Worm (Caenorhabditis elegans) whole organism, L4 larva: ENCODE data around the gene ZK402.2.
A peak's percentile ranks its signal among the peaks of the same experiment; 100 is the strongest.

Experiments used
- F10B5.3 ChIP-seq: sonication (generic microtip); optimal IDR thresholded peaks from 2 replicates; lab custom pipeline; 2016; ENCODE audit warnings: mild to moderate bottlenecking, missing genetic modification characterization, missing compliant biosample characterization
- F26F4.8 ChIP-seq: fragments of 200-800 bp; sonication (Bioruptor generic); conservative IDR thresholded peaks from 2 replicates; pipeline ENCODE4 v1.3.6; 2022; ENCODE audit warnings: missing genetic modification characterization, missing compliant biosample characterization
- R02D3.7 ChIP-seq: fragments of 150-350 bp; sonication (generic microtip); optimal IDR thresholded peaks from 3 replicates; lab custom pipeline; 2014; ENCODE audit warnings: missing biosample characterization, missing genetic modification characterization
- ZK337.2 ChIP-seq: fragments of 200-800 bp; sonication (Bioruptor generic); IDR thresholded peaks from 2 replicates; pipeline ENCODE4 v1.3.6; 2022; ENCODE audit warnings: missing genetic modification reagents, missing genetic modification characterization, missing compliant biosample characterization
- arid-1 ChIP-seq: fragments of 200-800 bp; sonication (Bioruptor generic); conservative IDR thresholded peaks from 2 replicates; pipeline ENCODE4 v1.3.6; 2022; ENCODE audit warnings: missing genetic modification reagents, missing genetic modification characterization, missing compliant biosample characterization
- ceh-32 ChIP-seq: sonication (generic microtip); optimal IDR thresholded peaks from 2 replicates; lab custom pipeline; 2016; ENCODE audit warnings: mild to moderate bottlenecking, missing genetic modification characterization, missing compliant biosample characterization; ENCODE audit not compliant: poor library complexity
- ces-1 ChIP-seq: fragments of 150-350 bp; sonication (generic microtip); optimal IDR thresholded peaks from 4 replicates; lab custom pipeline; 2014; ENCODE audit warnings: missing biosample characterization, missing genetic modification reagents, missing genetic modification characterization
- ctbp-1 ChIP-seq: fragments of 200-800 bp; sonication (Bioruptor generic); IDR thresholded peaks from 2 replicates; pipeline ENCODE4 v1.3.6; 2022; ENCODE audit warnings: missing genetic modification reagents, missing genetic modification characterization, missing compliant biosample characterization
- daf-19 ChIP-seq: fragments of 200-800 bp; sonication (Bioruptor generic); conservative IDR thresholded peaks from 2 replicates; pipeline ENCODE4 v1.3.6; 2022; ENCODE audit warnings: missing genetic modification characterization, missing compliant biosample characterization
- dmd-9 ChIP-seq: fragments of 200-800 bp; sonication (Bioruptor generic); IDR thresholded peaks from 2 replicates; pipeline ENCODE4 v1.3.6; 2022; ENCODE audit warnings: missing genetic modification reagents, missing genetic modification characterization, missing compliant biosample characterization
- dve-1 ChIP-seq: sonication (generic microtip); optimal IDR thresholded peaks from 2 replicates; lab custom pipeline; 2017; ENCODE audit warnings: antibody characterized with exemption, mild to moderate bottlenecking, missing genetic modification characterization, missing compliant biosample characterization; ENCODE audit not compliant: insufficient read depth
- egl-27 ChIP-seq: sonication (generic microtip); optimal IDR thresholded peaks from 3 replicates; lab custom pipeline; 2017; ENCODE audit warnings: missing biosample characterization, missing genetic modification reagents, missing genetic modification characterization
- egl-43 ChIP-seq: fragments of 200-800 bp; sonication (Bioruptor generic); IDR thresholded peaks from 2 replicates; pipeline ENCODE4 v1.3.6; 2022; ENCODE audit warnings: missing genetic modification reagents, missing genetic modification characterization, missing compliant biosample characterization
- fkh-10 ChIP-seq: fragments of 150-350 bp; optimal IDR thresholded peaks from 2 replicates; lab custom pipeline; 2014; ENCODE audit warnings: missing biosample characterization, missing genetic modification reagents, missing genetic modification characterization
- fos-1 ChIP-seq: fragments of 150-350 bp; optimal IDR thresholded peaks from 2 replicates; lab custom pipeline; 2014; ENCODE audit warnings: missing biosample characterization, missing genetic modification characterization
- hlh-11 ChIP-seq: fragments of 200-800 bp; sonication (Bioruptor generic); optimal IDR thresholded peaks from 2 replicates; lab custom pipeline; 2018; ENCODE audit warnings: mild to moderate bottlenecking, missing genetic modification characterization, missing compliant biosample characterization
- jun-1 ChIP-seq: fragments of 150-350 bp; optimal IDR thresholded peaks from 2 replicates; lab custom pipeline; 2014; ENCODE audit warnings: missing biosample characterization, missing genetic modification reagents, missing genetic modification characterization
- lin-15B ChIP-seq: fragments of 150-350 bp; sonication (generic microtip); optimal IDR thresholded peaks from 3 replicates; lab custom pipeline; 2014; ENCODE audit warnings: missing biosample characterization, missing genetic modification characterization
- lin-29 ChIP-seq: fragments of 200-800 bp; sonication (Bioruptor generic); IDR thresholded peaks from 2 replicates; pipeline ENCODE4 v1.3.6; 2022; ENCODE audit warnings: missing genetic modification reagents, missing genetic modification characterization, missing compliant biosample characterization
- lsy-2 ChIP-seq, 2 experiments: fragments of 150-350 bp in 1 of 2; sonication (generic microtip) in 1 of 2; optimal IDR thresholded peaks; 2 replicates each; lab custom pipeline; 2014 to 2017; ENCODE audit warnings: missing biosample characterization in 2 of 2, missing genetic modification characterization in 2 of 2
- madf-5 ChIP-seq, 2 experiments: fragments of 200-800 bp; sonication (Bioruptor generic); IDR thresholded peaks; 2 replicates each; pipeline ENCODE4 v1.3.6; 2022; ENCODE audit warnings: missing compliant biosample characterization in 2 of 2, missing genetic modification characterization in 2 of 2
- madf-9 ChIP-seq: fragments of 200-800 bp; sonication (Bioruptor generic); conservative IDR thresholded peaks from 2 replicates; pipeline ENCODE4 v1.3.6; 2022; ENCODE audit warnings: missing genetic modification reagents, missing genetic modification characterization, missing compliant biosample characterization
- mdl-1 ChIP-seq, 2 experiments: fragments of 150-350 bp in 1 of 2; sonication (generic microtip) in 1 of 2; optimal IDR thresholded peaks; 2 replicates each; lab custom pipeline; 2014 to 2017; ENCODE audit warnings: missing biosample characterization in 2 of 2, missing genetic modification characterization in 2 of 2
- mep-1 ChIP-seq: fragments of 150-350 bp; sonication (generic microtip); optimal IDR thresholded peaks from 3 replicates; lab custom pipeline; 2014; ENCODE audit warnings: missing biosample characterization, missing genetic modification characterization
- mes-2 ChIP-seq: sonication (generic microtip); optimal IDR thresholded peaks from 2 replicates; lab custom pipeline; 2016; ENCODE audit warnings: missing genotype, mild to moderate bottlenecking, missing genetic modification characterization, missing compliant biosample characterization; ENCODE audit not compliant: poor library complexity, severe bottlenecking
- mxl-2 ChIP-seq: fragments of 200-800 bp; sonication (Bioruptor generic); conservative IDR thresholded peaks from 2 replicates; pipeline ENCODE4 v1.3.6; 2022; ENCODE audit warnings: missing genetic modification reagents, missing genetic modification characterization, missing compliant biosample characterization
- mxl-3 ChIP-seq: fragments of 200-800 bp; sonication (Bioruptor generic); optimal IDR thresholded peaks from 2 replicates; lab custom pipeline; 2018; ENCODE audit warnings: mild to moderate bottlenecking, missing genetic modification characterization, missing compliant biosample characterization
- nhr-102 ChIP-seq: sonication (generic microtip); optimal IDR thresholded peaks from 2 replicates; lab custom pipeline; 2016; ENCODE audit warnings: mild to moderate bottlenecking, missing genetic modification characterization, moderate library complexity, missing compliant biosample characterization
- nhr-11 ChIP-seq: fragments of 150-350 bp; optimal IDR thresholded peaks from 2 replicates; lab custom pipeline; 2014; ENCODE audit warnings: missing biosample characterization, missing genetic modification characterization
- nhr-111 ChIP-seq: fragments of 200-800 bp; sonication (Bioruptor generic); optimal IDR thresholded peaks from 2 replicates; lab custom pipeline; 2018; ENCODE audit warnings: mild to moderate bottlenecking, missing genetic modification characterization, missing compliant biosample characterization
- nhr-41 ChIP-seq: fragments of 200-800 bp; sonication (Bioruptor generic); IDR thresholded peaks from 2 replicates; pipeline ENCODE4 v1.3.6; 2022; ENCODE audit warnings: missing genetic modification reagents, missing genetic modification characterization, missing compliant biosample characterization
- nhr-42 ChIP-seq: fragments of 200-800 bp; sonication (Bioruptor generic); IDR thresholded peaks from 2 replicates; pipeline ENCODE4 v1.3.6; 2022; ENCODE audit warnings: missing genetic modification characterization, missing compliant biosample characterization
- nhr-48 ChIP-seq: sonication (generic microtip); optimal IDR thresholded peaks from 2 replicates; lab custom pipeline; 2016; ENCODE audit warnings: mild to moderate bottlenecking, missing genetic modification characterization, missing compliant biosample characterization
- php-3 ChIP-seq: fragments of 200-800 bp; sonication (Bioruptor generic); IDR thresholded peaks from 2 replicates; pipeline ENCODE4 v1.3.6; 2022; ENCODE audit warnings: missing genetic modification reagents, missing genetic modification characterization, missing compliant biosample characterization
- pqm-1 ChIP-seq: sonication (generic microtip); optimal IDR thresholded peaks from 2 replicates; lab custom pipeline; 2017; ENCODE audit warnings: missing biosample characterization, missing genetic modification characterization
- spr-3 ChIP-seq: fragments of 200-800 bp; sonication (Bioruptor generic); optimal IDR thresholded peaks from 2 replicates; lab custom pipeline; 2018; ENCODE audit warnings: mild to moderate bottlenecking, missing genetic modification characterization, missing compliant biosample characterization
- tag-97 ChIP-seq: fragments of 200-800 bp; sonication (Bioruptor generic); IDR thresholded peaks from 2 replicates; pipeline ENCODE4 v1.3.6; 2022; ENCODE audit warnings: missing genetic modification characterization, missing compliant biosample characterization
- unc-39 ChIP-seq: sonication (generic microtip); optimal IDR thresholded peaks from 2 replicates; lab custom pipeline; 2017; ENCODE audit warnings: missing biosample characterization, missing genetic modification characterization
- unc-62 ChIP-seq, 3 experiments: fragments of 150-350 bp in 1 of 3; sonication (generic microtip); optimal IDR thresholded peaks in 2 of 3; peaks in 1 of 3; 1 replicate in 1 of 3; 2 replicates in 2 of 3; lab custom pipeline; 2014 to 2017; ENCODE audit warnings: missing biosample characterization in 3 of 3, missing genetic modification characterization in 3 of 3, missing genetic modification reagents in 3 of 3, missing genotype in 1 of 3
- zag-1 ChIP-seq: fragments of 150-350 bp; optimal IDR thresholded peaks from 2 replicates; lab custom pipeline; 2014; ENCODE audit warnings: missing biosample characterization, missing genetic modification characterization
- zfp-2 ChIP-seq: sonication (generic microtip); optimal IDR thresholded peaks from 2 replicates; lab custom pipeline; 2016; ENCODE audit warnings: mild to moderate bottlenecking, missing genetic modification characterization, missing compliant biosample characterization
- zip-11 ChIP-seq: fragments of 200-800 bp; sonication (Bioruptor generic); IDR thresholded peaks from 2 replicates; pipeline ENCODE4 v1.3.6; 2022; ENCODE audit warnings: missing genetic modification characterization, missing compliant biosample characterization
- ztf-7 ChIP-seq: fragments of 150-350 bp; optimal IDR thresholded peaks from 2 replicates; lab custom pipeline; 2014; ENCODE audit warnings: missing biosample characterization, missing genetic modification characterization

ZK402.2 gene

ce11 chrX:1386893-1387367, 16.6 kb upstream of the ZK402.2 start, which contains the start of gene F56C3.1 (continued):
- TF ChIP-seq R02D3.7 (no peak), fos-1 (tag; lab: Kevin White, UChicago) (no peak), php-3 (0 out of 2 replicates have a peak, but pooled peaks have one; percentile 47), nhr-41 (no peak), zip-11 (GFP tag; lab: Robert Waterston, UW) (no peak), pqm-1 (tag; lab: Kevin White, UChicago) (no peak), dmd-9 (GFP tag; lab: Robert Waterston, UW) (no peak), lin-15B (no peak), ceh-32 (no peak), daf-19 (GFP tag; lab: Robert Waterston, UW) (no peak), dve-1 (tag; lab: Kevin White, UChicago) (no peak), ces-1 (GFP tag; lab: Kevin White, UChicago) (no peak), zfp-2 (tag; lab: Kevin White, UChicago) (no peak), nhr-102 (tag; lab: Kevin White, UChicago) (peak; percentile 34), hlh-11 (tag; lab: Kevin White, UChicago) (peak; percentile 3), egl-27 (tag; lab: Kevin White, UChicago) (no peak), unc-62 (GFP tag; optimal IDR thresholded peaks at IDR 0.05 in 1 of 2; lab: Kevin White, UChicago) (no peak), unc-62 (tag; optimal IDR thresholded peaks at IDR 0.05; lab: Kevin White, UChicago) (no peak), egl-43 (GFP tag; lab: Robert Waterston, UW) (0 out of 2 replicates have a peak, but pooled peaks have one; percentile 33), madf-9 (no peak), nhr-48 (no peak), mdl-1 (tag; optimal IDR thresholded peaks at IDR 0.05; lab: Kevin White, UChicago) (no peak), zag-1 (tag; lab: Kevin White, UChicago) (no peak), nhr-42 (GFP tag; lab: Robert Waterston, UW) (peak; percentile 55; the same call in 1 of the 2 replicates), spr-3 (GFP tag; lab: Kevin White, UChicago) (no peak), unc-39 (tag; lab: Kevin White, UChicago) (no peak), mxl-3 (GFP tag; lab: Kevin White, UChicago) (no peak), ztf-7 (tag; lab: Kevin White, UChicago) (no peak), mes-2 (no peak), jun-1 (tag; lab: Kevin White, UChicago) (no peak), ZK337.2 (GFP tag; lab: Robert Waterston, UW) (0 out of 2 replicates have a peak, but pooled peaks have one; percentile 29), F26F4.8 (GFP tag; lab: Robert Waterston, UW) (no peak), madf-5 (GFP tag; IDR thresholded peaks at IDR 0.05; lab: Robert Waterston, UW) (no peak), mxl-2 (no peak), nhr-111 (GFP tag; lab: Kevin White, UChicago) (no peak), nhr-11 (no peak), lin-29 (no peak), ctbp-1 (GFP tag; lab: Robert Waterston, UW) (no peak), tag-97 (GFP tag; lab: Robert Waterston, UW) (no peak), lsy-2 (tag; optimal IDR thresholded peaks at IDR 0.05; lab: Kevin White, UChicago) (no peak), F10B5.3 (tag; lab: Kevin White, UChicago) (no peak), fkh-10 (no peak), mep-1 (tag; lab: Kevin White, UChicago) (no peak), arid-1 (GFP tag; lab: Robert Waterston, UW) (no peak)
